Worm (Caenorhabditis elegans): Measurements from ENCODE around the gene memb-1.

Gene memb-1

ce11 chrX:9483754-9484153, 42.4 kb upstream of the memb-1 start:
- TF ChIP-seq ceh-34 (tag; optimal IDR thresholded peaks at IDR 0.05) (no peak), ceh-45 (GFP tag; IDR thresholded peaks at IDR 0.05) (no peak), ceh-24 (tag; optimal IDR thresholded peaks at IDR 0.05) (no peak), rnt-1 (tag; optimal IDR thresholded peaks at IDR 0.05) (no peak), T23F11.4 (GFP tag; optimal IDR thresholded peaks at IDR 0.05) (no peak), pqm-1 (tag; optimal IDR thresholded peaks at IDR 0.05) (no peak), ceh-30 (tag; optimal IDR thresholded peaks at IDR 0.05) (no peak), C08G9.2 (tag; optimal IDR thresholded peaks at IDR 0.05) (no peak), fax-1 (tag; optimal IDR thresholded peaks at IDR 0.05) (no peak)

ce11 chrX:9476752-9477151, 35.4 kb upstream of the memb-1 start:
- TF ChIP-seq pax-1 (tag; optimal IDR thresholded peaks at IDR 0.05) (no peak), sox-2 (GFP tag; IDR thresholded peaks at IDR 0.05) (no peak)

- TF ChIP-seq nhr-232 (tag; optimal IDR thresholded peaks at IDR 0.05) (no peak), hlh-6 (tag; optimal IDR thresholded peaks at IDR 0.05) (no peak), elt-4 (tag; optimal IDR thresholded peaks at IDR 0.05) (no peak), lin-11 (tag; optimal IDR thresholded peaks at IDR 0.05) (no peak), sox-4 (tag; optimal IDR thresholded peaks at IDR 0.05) (no peak)
These were observed 30.8 kb upstream of the memb-1 start, which contains the start of gene gap-2 for ce11 chrX:9472170-9472569. Gene gap-2, plus strand, starts transcription at chrX:9472470.

- TF ChIP-seq unc-55 (GFP tag; optimal IDR thresholded peaks at IDR 0.05) (no peak), pag-3 (tag; optimal IDR thresholded peaks at IDR 0.05; ENCODE audit: borderline replicate concordance) (peak; percentile 51), sdc-2 (tag; optimal IDR thresholded peaks at IDR 0.05) (peak; percentile 96), pha-4 (tag; optimal IDR thresholded peaks at IDR 0.05) (no peak), hlh-15 (tag; optimal IDR thresholded peaks at IDR 0.05) (peak; percentile 82), hlh-6 (tag; optimal IDR thresholded peaks at IDR 0.05) (peak; percentile 90), odd-2 (tag; optimal IDR thresholded peaks at IDR 0.05) (peak; percentile 71), T23F11.4 (GFP tag; optimal IDR thresholded peaks at IDR 0.05) (peak; percentile 78), hlh-30 (tag; optimal IDR thresholded peaks at IDR 0.05; ENCODE audit: insufficient read depth) (peak; percentile 27), elt-4 (tag; optimal IDR thresholded peaks at IDR 0.05) (peak; percentile 58), pqm-1 (tag; optimal IDR thresholded peaks at IDR 0.05) (peak; percentile 11), tbx-7 (tag; optimal IDR thresholded peaks at IDR 0.05) (peak; percentile 49), fkh-6 (tag; optimal IDR thresholded peaks at IDR 0.05) (peak; percentile 80), pha-2 (tag; optimal IDR thresholded peaks at IDR 0.05) (peak; percentile 87), ets-4 (tag; optimal IDR thresholded peaks at IDR 0.05) (peak; percentile 27), eyg-1 (tag; optimal IDR thresholded peaks at IDR 0.05) (peak; percentile 39), ceh-14 (tag; optimal IDR thresholded peaks at IDR 0.05) (peak; percentile 90), syd-9 (tag; optimal IDR thresholded peaks at IDR 0.05) (peak; percentile 87), tbx-2 (tag; optimal IDR thresholded peaks at IDR 0.05) (peak; percentile 78), nfya-1 (tag; optimal IDR thresholded peaks at IDR 0.05) (peak; percentile 72), ceh-9 (tag; optimal IDR thresholded peaks at IDR 0.05) (peak; percentile 26), pax-1 (tag; optimal IDR thresholded peaks at IDR 0.05) (peak; percentile 54), madf-2 (tag; optimal IDR thresholded peaks at IDR 0.05) (peak; percentile 85), mec-3 (tag; optimal IDR thresholded peaks at IDR 0.05; ENCODE audit: borderline replicate concordance) (no peak), unc-3 (GFP tag; conservative IDR thresholded peaks at IDR 0.05) (peak; percentile 85), unc-3 (tag; optimal IDR thresholded peaks at IDR 0.05) (peak; percentile 80), C38D4.7 (GFP tag; optimal IDR thresholded peaks at IDR 0.05) (peak; percentile 74), che-1 (tag; optimal IDR thresholded peaks at IDR 0.05) (peak; percentile 87), ceh-6 (GFP tag; optimal IDR thresholded peaks at IDR 0.05) (peak; percentile 83), ceh-2 (tag; optimal IDR thresholded peaks at IDR 0.05) (peak; percentile 79), elt-2 (tag; optimal IDR thresholded peaks at IDR 0.05) (peak; percentile 88), ceh-24 (tag; optimal IDR thresholded peaks at IDR 0.05) (peak; percentile 67), ceh-48 (tag; optimal IDR thresholded peaks at IDR 0.05) (peak; percentile 70), ceh-31 (tag; optimal IDR thresholded peaks at IDR 0.05) (peak; percentile 70), ceh-22 (tag; optimal IDR thresholded peaks at IDR 0.05) (no peak), ama-1 (optimal IDR thresholded peaks at IDR 0.05) (no peak), zip-5 (tag; optimal IDR thresholded peaks at IDR 0.05) (peak; percentile 34), ceh-18 (tag; optimal IDR thresholded peaks at IDR 0.05) (peak; percentile 90)
These were observed 26.2 kb upstream of the memb-1 start for ce11 chrX:9467573-9467972.

Measured in whole organism, late embryonic.